Worm (Caenorhabditis elegans) whole organism, dauer: ENCODE data around the gene mrpl-28.

Source experiments
- unc-62 ChIP-seq: sonication (generic microtip); optimal IDR thresholded peaks from 2 replicates; lab custom pipeline; 2017; ENCODE audit warnings: missing biosample characterization, missing genetic modification reagents, missing genetic modification characterization

mrpl-28 gene

DNA sequence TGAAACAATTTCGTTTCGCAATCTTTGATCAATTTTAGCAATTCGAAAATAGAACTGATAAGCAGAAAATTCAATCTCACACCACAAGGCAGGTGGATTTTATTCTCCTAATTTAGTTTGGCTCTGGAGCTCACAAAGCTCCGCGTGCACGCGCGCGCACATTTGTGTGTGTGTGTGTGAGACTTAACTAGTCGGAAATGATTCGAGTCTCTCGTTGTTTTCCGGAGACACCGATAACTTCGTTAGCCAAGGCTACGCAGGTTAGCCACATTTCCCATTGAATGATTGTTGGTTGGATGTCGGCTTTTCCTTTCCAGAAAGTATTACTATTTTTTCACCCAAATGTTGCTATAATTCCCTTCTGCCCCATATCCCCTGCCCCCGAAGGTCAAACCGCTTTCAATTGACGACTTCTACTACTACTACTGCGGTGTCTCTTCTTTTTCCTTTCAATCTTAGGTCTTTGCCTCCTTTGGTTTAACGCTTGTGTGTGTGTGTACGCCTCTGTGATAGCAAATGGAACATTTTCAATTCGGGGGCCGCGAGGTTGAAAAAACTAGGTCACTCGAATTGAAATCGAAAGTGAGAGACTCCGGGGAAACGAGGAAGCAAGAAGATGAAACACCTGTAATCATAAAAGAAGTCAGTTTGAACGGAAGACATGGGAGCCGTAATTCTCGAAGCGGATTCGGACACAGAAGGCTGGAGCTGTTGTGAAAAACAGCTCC is 2.4 kb upstream of the mrpl-28 start:
- TF ChIP-seq unc-62 (GFP tag; lab: Kevin White, UChicago) = no peak

DNA sequence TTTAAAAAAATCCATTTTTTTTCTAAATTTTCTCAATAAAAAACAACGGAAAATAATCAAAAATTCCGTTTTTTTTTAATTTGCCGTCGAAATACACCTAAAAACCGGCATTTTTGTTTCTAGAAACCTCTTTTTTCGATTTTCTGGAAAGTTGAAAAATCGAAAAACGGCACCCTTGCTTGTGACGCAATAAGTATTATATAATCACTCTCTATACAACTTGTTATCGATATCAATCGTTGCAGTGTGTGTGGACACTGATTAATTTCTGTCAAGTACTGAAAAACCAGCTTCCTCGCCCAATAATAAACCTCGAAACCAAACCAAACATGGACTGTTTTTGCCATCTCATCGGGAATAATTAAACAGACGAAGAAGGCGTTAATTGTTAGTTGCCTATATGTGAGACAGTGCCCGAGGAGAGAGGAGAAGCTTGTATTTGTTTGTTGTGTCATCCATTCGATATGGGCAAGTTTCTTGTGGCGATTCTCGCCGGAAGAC is 1.2 kb upstream of the mrpl-28 start:
- no peak for TF ChIP-seq unc-62 (GFP tag; lab: Kevin White, UChicago)

DNA sequence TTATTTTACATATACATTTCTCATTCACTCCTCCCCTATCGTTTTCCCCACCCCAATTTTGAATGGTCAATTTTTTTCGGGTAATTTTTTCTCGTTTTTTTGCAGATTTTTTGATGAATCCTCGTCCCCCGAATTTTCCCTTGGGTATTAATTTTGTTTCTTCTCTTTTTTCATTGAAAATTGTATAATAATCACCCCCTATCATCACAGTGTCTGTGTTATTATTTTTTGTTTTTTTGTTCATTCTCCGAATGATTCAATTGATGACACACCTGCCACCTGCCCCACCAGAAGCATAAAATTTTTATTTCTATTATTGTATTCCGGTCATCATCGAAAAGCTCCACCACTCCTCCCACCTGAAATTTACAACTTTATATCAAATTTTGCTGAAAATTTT is 3.5 kb downstream of the mrpl-28 start, which contains the start of gene T25D3.3:
Gene T25D3.3 (plus strand): TSS at position 301 of the 400 bp plus-strand sequence.
- TF ChIP-seq unc-62 (GFP tag; lab: Kevin White, UChicago) = no peak

DNA sequence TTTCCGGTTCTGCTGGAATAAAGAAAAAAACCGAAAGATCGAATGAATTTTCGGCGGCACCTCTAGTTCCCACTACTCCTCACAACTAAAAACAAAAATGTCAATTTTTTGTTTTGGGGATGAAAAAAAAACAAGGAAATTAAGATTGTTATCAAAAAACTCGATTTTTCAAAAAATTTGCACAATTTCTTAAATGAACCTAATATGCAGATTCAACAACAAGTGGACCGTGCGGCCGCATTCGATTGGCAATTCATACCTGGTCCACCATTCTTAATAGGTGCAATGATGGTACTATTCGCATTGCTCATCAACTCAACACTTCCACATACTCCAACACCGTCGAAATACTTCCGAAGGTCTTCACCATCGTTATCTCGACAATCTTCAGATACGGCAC is 4.3 kb downstream of the mrpl-28 start:
- no peak for TF ChIP-seq unc-62 (GFP tag; lab: Kevin White, UChicago)

ce11 chrII:146933-147332 is 8.9 kb downstream of the mrpl-28 start, which contains the start of gene T25D3.4:
T25D3.4 (plus strand) TSS chrII:147233.
- no peak for TF ChIP-seq unc-62 (GFP tag; lab: Kevin White, UChicago)

ce11 chrII:135166-135565 is 20.6 kb downstream of the mrpl-28 start, which contains the start of gene K10B4.1:
K10B4.1 (plus strand) TSS chrII:135466.
- no peak for TF ChIP-seq unc-62 (GFP tag; lab: Kevin White, UChicago)

DNA sequence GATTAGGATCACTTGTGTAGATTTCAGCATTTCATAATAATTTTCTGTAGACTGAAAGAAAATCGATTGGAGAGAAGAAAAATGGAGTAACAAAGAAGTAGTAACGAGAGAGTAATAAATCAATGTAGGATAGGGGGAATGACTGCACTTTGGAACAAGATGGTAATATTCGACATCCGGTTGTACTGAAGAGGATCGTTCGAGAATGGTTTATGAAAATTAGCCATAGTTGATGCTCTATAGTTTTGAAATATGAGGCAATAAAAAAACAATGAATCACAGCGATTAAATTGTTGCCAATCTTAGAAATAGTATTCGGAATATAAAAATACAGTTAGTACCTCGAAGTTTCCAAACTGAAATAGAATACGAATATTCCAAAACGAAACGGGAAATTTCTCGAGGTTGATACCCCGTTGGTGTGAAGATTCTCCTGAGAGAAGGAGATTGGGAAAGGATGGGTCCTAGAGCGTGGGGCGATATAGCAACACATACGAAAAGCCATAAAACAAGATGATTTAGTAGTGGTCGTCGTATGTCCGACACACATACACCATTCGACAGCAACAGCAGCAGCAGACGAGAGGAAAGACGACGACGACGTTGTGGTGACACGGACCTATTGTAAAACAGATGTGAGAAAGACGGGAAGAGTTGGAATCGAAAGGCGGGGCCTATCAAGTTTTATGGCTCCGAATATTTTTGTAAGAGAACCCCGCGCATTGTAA is 22.1 kb downstream of the mrpl-28 start, which contains the start of gene cwn-1:
Gene cwn-1 (minus strand): TSS at position 51 of the 728 bp plus-strand sequence.
- TF ChIP-seq unc-62 (GFP tag; lab: Kevin White, UChicago) = no peak

ce11 chrII:129770-130169 is 26.0 kb downstream of the mrpl-28 start:
- no peak for TF ChIP-seq unc-62 (GFP tag; lab: Kevin White, UChicago)

ce11 chrII:128929-129328 is 26.9 kb downstream of the mrpl-28 start, which contains the start of gene srd-3:
srd-3 (minus strand) TSS chrII:129029.
- TF ChIP-seq unc-62 (GFP tag; lab: Kevin White, UChicago) = no peak

ce11 chrII:124904-125303 is 30.9 kb downstream of the mrpl-28 start, which contains the start of gene nmur-2:
nmur-2 (minus strand) TSS chrII:125004.
- no peak for TF ChIP-seq unc-62 (GFP tag; lab: Kevin White, UChicago)

DNA sequence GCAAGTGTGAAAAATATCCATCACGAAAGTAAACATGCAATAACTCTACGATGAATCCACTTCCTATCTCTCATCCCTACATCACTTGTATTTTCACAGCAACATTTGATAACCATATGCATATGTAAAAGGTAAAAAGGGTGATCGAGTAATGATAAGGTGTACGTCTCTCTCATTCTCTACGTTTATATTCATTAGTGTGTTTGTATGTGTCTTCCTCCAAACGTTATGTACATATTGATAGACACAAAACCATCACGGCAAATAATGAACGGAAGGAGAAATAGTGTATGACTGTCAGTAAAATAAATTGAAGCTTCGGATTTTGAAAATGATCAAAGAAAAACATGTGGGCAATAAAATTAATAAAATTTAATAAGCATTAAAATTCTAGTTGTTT is 33.3 kb downstream of the mrpl-28 start:
- no peak for TF ChIP-seq unc-62 (GFP tag; lab: Kevin White, UChicago)

DNA sequence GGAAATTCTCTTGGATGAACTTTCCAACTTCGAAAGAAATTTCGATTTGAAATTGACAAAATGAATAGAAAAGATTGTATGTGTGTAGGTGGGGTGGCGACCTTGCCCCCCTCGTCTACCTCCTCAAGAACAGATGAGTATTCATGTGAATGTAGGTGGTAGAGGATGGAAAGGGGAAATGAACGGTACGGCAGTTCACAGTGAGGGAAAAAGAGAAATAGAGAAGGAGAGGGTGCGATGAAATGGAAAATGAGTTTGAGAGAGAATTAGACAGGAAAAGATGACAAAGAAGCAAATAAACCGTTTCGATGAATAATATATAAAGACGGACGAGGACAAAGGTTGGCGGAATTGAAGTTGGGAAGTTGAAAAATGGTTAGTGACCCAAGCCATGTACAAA is 33.8 kb downstream of the mrpl-28 start:
- TF ChIP-seq unc-62 (GFP tag; lab: Kevin White, UChicago) = no peak

DNA sequence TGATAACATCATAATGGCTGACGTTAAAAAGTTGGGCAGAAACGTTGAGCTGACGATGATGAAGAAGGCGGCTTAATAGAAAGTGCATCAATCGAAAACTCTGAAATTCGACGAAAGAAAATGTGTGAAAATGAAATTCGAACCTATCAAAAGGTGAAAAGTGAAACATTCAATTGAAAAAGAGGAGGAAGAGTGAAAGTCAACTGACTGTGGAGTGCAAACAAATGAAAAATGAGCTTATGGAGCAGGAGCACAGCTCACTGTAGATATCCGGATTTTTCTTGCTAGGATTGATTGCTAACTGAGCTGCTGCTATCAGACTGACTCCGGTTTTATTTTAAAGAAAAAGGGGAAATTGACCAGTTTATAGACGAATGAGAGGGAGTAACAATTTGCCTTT is 34.7 kb downstream of the mrpl-28 start, which contains the start of gene K10B4.3:
Gene K10B4.3 (minus strand): TSS at position 101 of the 400 bp plus-strand sequence.
- no peak for TF ChIP-seq unc-62 (GFP tag; lab: Kevin White, UChicago)

ce11 chrII:116916-117315 is 38.9 kb downstream of the mrpl-28 start, which contains the start of gene srt-54:
srt-54 (plus strand) TSS chrII:117216.
- no peak for TF ChIP-seq unc-62 (GFP tag; lab: Kevin White, UChicago)

DNA sequence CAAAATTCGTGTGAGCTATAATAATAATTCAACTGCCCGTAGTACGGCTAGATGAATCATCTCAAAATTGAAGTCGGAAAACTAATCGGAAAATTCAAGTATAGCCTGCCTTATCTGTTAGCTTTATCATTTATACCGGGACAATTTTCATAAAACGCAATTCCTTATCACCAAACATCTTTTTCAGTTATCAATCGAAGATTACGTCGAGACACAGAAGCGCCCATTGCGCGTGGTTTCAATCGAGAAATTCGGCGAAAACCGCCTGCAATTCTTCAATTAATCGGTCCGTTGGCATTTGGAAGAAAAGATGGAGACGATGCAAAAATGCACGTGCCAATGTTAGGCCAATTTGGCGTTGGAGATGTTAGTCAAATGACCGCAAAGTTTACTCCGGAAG is 43.6 kb downstream of the mrpl-28 start:
- no peak for TF ChIP-seq unc-62 (GFP tag; lab: Kevin White, UChicago)

- TF ChIP-seq unc-62 (GFP tag; lab: Kevin White, UChicago) = no peak
Measured at ce11 chrII:111267-111666, 44.5 kb downstream of the mrpl-28 start, which contains the start of gene C50D2.1. C50D2.1 (plus strand) TSS chrII:111567.
